Worm (Caenorhabditis elegans) whole organism, L4 larva: ENCODE data around the gene E02H1.1.

Experiments
- F49E8.2 ChIP-seq: sonication (generic microtip); optimal IDR thresholded peaks from 2 replicates; lab custom pipeline; 2016; ENCODE audit warnings: missing compliant biosample characterization, mild to moderate bottlenecking, missing genetic modification characterization, borderline replicate concordance
- R02D3.7 ChIP-seq: fragments of 150-350 bp; sonication (generic microtip); optimal IDR thresholded peaks from 3 replicates; lab custom pipeline; 2014; ENCODE audit warnings: missing biosample characterization, missing genetic modification characterization
- T26A8.4 ChIP-seq: fragments of 200-800 bp; sonication (Bioruptor generic); IDR thresholded peaks from 2 replicates; pipeline ENCODE4 v1.3.6; 2022; ENCODE audit warnings: missing genetic modification characterization, missing compliant biosample characterization
- Y75B8A.6 ChIP-seq: fragments of 200-800 bp; sonication (Bioruptor generic); IDR thresholded peaks from 2 replicates; pipeline ENCODE4 v1.3.6; 2022; ENCODE audit warnings: missing genetic modification reagents, missing genetic modification characterization, missing compliant biosample characterization
- ZK546.5 ChIP-seq, 2 experiments: sonication (generic microtip); optimal IDR thresholded peaks; 2 replicates each; lab custom pipeline; 2017; ENCODE audit warnings: missing biosample characterization in 2 of 2, missing genetic modification characterization in 2 of 2
- aly-2 ChIP-seq: sonication (generic microtip); optimal IDR thresholded peaks from 2 replicates; lab custom pipeline; 2018; ENCODE audit warnings: missing biosample characterization, missing genetic modification characterization
- ama-1 ChIP-seq: fragments of 150-350 bp; optimal IDR thresholded peaks from 2 replicates; lab custom pipeline; 2014; ENCODE audit warnings: inconsistent platforms, mixed read lengths
- arid-1 ChIP-seq: fragments of 200-800 bp; sonication (Bioruptor generic); conservative IDR thresholded peaks from 2 replicates; pipeline ENCODE4 v1.3.6; 2022; ENCODE audit warnings: missing genetic modification reagents, missing genetic modification characterization, missing compliant biosample characterization
- ceh-82 ChIP-seq: sonication (generic microtip); optimal IDR thresholded peaks from 2 replicates; lab custom pipeline; 2017; ENCODE audit warnings: missing biosample characterization, missing genetic modification characterization
- ctbp-1 ChIP-seq: fragments of 200-800 bp; sonication (Bioruptor generic); IDR thresholded peaks from 2 replicates; pipeline ENCODE4 v1.3.6; 2022; ENCODE audit warnings: missing genetic modification reagents, missing genetic modification characterization, missing compliant biosample characterization
- daf-16 ChIP-seq, 3 experiments: sonication (generic microtip); optimal IDR thresholded peaks; 2 replicates each; lab custom pipeline; 2016 to 2017; ENCODE audit warnings: missing genetic modification characterization in 3 of 3, missing genetic modification reagents in 3 of 3, mild to moderate bottlenecking in 2 of 3, missing compliant biosample characterization in 2 of 3, missing biosample characterization in 1 of 3, moderate library complexity in 1 of 3
- daf-19 ChIP-seq: fragments of 200-800 bp; sonication (Bioruptor generic); conservative IDR thresholded peaks from 2 replicates; pipeline ENCODE4 v1.3.6; 2022; ENCODE audit warnings: missing genetic modification characterization, missing compliant biosample characterization
- dmd-8 ChIP-seq: fragments of 200-800 bp; sonication (Bioruptor generic); IDR thresholded peaks from 2 replicates; pipeline ENCODE4 v1.3.6; 2022; ENCODE audit warnings: missing genetic modification characterization, missing compliant biosample characterization
- egl-27 ChIP-seq: sonication (generic microtip); optimal IDR thresholded peaks from 3 replicates; lab custom pipeline; 2017; ENCODE audit warnings: missing biosample characterization, missing genetic modification reagents, missing genetic modification characterization
- fos-1 ChIP-seq: fragments of 150-350 bp; optimal IDR thresholded peaks from 2 replicates; lab custom pipeline; 2014; ENCODE audit warnings: missing biosample characterization, missing genetic modification characterization
- hif-1 ChIP-seq, 2 experiments: sonication (generic microtip); optimal IDR thresholded peaks; 2 replicates each; lab custom pipeline; 2016 to 2017; ENCODE audit warnings: missing compliant biosample characterization in 2 of 2, missing genetic modification characterization in 2 of 2, missing genetic modification reagents in 2 of 2, missing genotype in 2 of 2, mild to moderate bottlenecking in 1 of 2
- jun-1 ChIP-seq: fragments of 150-350 bp; optimal IDR thresholded peaks from 2 replicates; lab custom pipeline; 2014; ENCODE audit warnings: missing biosample characterization, missing genetic modification reagents, missing genetic modification characterization
- madf-5 ChIP-seq, 2 experiments: fragments of 200-800 bp; sonication (Bioruptor generic); IDR thresholded peaks; 2 replicates each; pipeline ENCODE4 v1.3.6; 2022; ENCODE audit warnings: missing compliant biosample characterization in 2 of 2, missing genetic modification characterization in 2 of 2
- mdl-1 ChIP-seq, 2 experiments: fragments of 150-350 bp in 1 of 2; sonication (generic microtip) in 1 of 2; optimal IDR thresholded peaks; 2 replicates each; lab custom pipeline; 2014 to 2017; ENCODE audit warnings: missing biosample characterization in 2 of 2, missing genetic modification characterization in 2 of 2
- nhr-10 ChIP-seq: fragments of 150-350 bp; optimal IDR thresholded peaks from 2 replicates; lab custom pipeline; 2014; ENCODE audit warnings: missing biosample characterization, missing genetic modification characterization
- nhr-111 ChIP-seq: fragments of 200-800 bp; sonication (Bioruptor generic); optimal IDR thresholded peaks from 2 replicates; lab custom pipeline; 2018; ENCODE audit warnings: mild to moderate bottlenecking, missing genetic modification characterization, missing compliant biosample characterization
- nhr-237 ChIP-seq: sonication (generic microtip); optimal IDR thresholded peaks from 2 replicates; lab custom pipeline; 2017; ENCODE audit warnings: missing biosample characterization, missing genetic modification characterization
- nhr-25 ChIP-seq: sonication (generic microtip); optimal IDR thresholded peaks from 2 replicates; lab custom pipeline; 2017; ENCODE audit warnings: missing genetic modification characterization, mild to moderate bottlenecking, missing compliant biosample characterization, antibody characterized with exemption, moderate library complexity, borderline replicate concordance; ENCODE audit not compliant: insufficient read depth
- nhr-28 ChIP-seq: fragments of 150-350 bp; optimal IDR thresholded peaks from 2 replicates; lab custom pipeline; 2014; ENCODE audit warnings: missing biosample characterization, missing genetic modification characterization
- nhr-48 ChIP-seq: sonication (generic microtip); optimal IDR thresholded peaks from 2 replicates; lab custom pipeline; 2016; ENCODE audit warnings: mild to moderate bottlenecking, missing genetic modification characterization, missing compliant biosample characterization
- nhr-6 ChIP-seq: fragments of 150-350 bp; optimal IDR thresholded peaks from 2 replicates; lab custom pipeline; 2014; ENCODE audit warnings: missing biosample characterization, missing genetic modification characterization
- pha-4 ChIP-seq, 2 experiments: fragments of 150-350 bp in 1 of 2; fragments of 200-800 bp in 1 of 2; sonication (Bioruptor generic) in 1 of 2; IDR thresholded peaks in 1 of 2; optimal IDR thresholded peaks in 1 of 2; 2 replicates each; pipeline versions ENCODE4 v1.3.6 to Lab custom; 2014 to 2022; ENCODE audit warnings: missing genetic modification characterization in 2 of 2, missing genetic modification reagents in 2 of 2, missing biosample characterization in 1 of 2, missing compliant biosample characterization in 1 of 2
- php-3 ChIP-seq: fragments of 200-800 bp; sonication (Bioruptor generic); IDR thresholded peaks from 2 replicates; pipeline ENCODE4 v1.3.6; 2022; ENCODE audit warnings: missing genetic modification reagents, missing genetic modification characterization, missing compliant biosample characterization
- pqm-1 ChIP-seq: sonication (generic microtip); optimal IDR thresholded peaks from 2 replicates; lab custom pipeline; 2017; ENCODE audit warnings: missing biosample characterization, missing genetic modification characterization
- sdz-12 ChIP-seq: fragments of 200-800 bp; sonication (Bioruptor generic); optimal IDR thresholded peaks from 2 replicates; lab custom pipeline; 2018; ENCODE audit warnings: mild to moderate bottlenecking, missing genetic modification characterization, missing compliant biosample characterization
- snpc-4 ChIP-seq: fragments of 150-350 bp; optimal IDR thresholded peaks from 2 replicates; lab custom pipeline; 2014; ENCODE audit warnings: missing biosample characterization, missing genetic modification characterization
- spr-3 ChIP-seq: fragments of 200-800 bp; sonication (Bioruptor generic); optimal IDR thresholded peaks from 2 replicates; lab custom pipeline; 2018; ENCODE audit warnings: mild to moderate bottlenecking, missing genetic modification characterization, missing compliant biosample characterization
- unc-130 ChIP-seq: sonication (generic microtip); optimal IDR thresholded peaks from 2 replicates; lab custom pipeline; 2016; ENCODE audit warnings: missing genetic modification reagents, missing genetic modification characterization, missing compliant biosample characterization
- unc-39 ChIP-seq: sonication (generic microtip); optimal IDR thresholded peaks from 2 replicates; lab custom pipeline; 2017; ENCODE audit warnings: missing biosample characterization, missing genetic modification characterization
- unc-62 ChIP-seq, 3 experiments: fragments of 150-350 bp in 1 of 3; sonication (generic microtip); optimal IDR thresholded peaks in 2 of 3; peaks in 1 of 3; 1 replicate in 1 of 3; 2 replicates in 2 of 3; lab custom pipeline; 2014 to 2017; ENCODE audit warnings: missing biosample characterization in 3 of 3, missing genetic modification characterization in 3 of 3, missing genetic modification reagents in 3 of 3, missing genotype in 1 of 3
- vab-7 ChIP-seq: fragments of 200-800 bp; sonication (Bioruptor generic); IDR thresholded peaks from 2 replicates; pipeline ENCODE4 v1.3.6; 2022; ENCODE audit warnings: missing genetic modification reagents, missing genetic modification characterization, missing compliant biosample characterization
- zag-1 ChIP-seq: fragments of 150-350 bp; optimal IDR thresholded peaks from 2 replicates; lab custom pipeline; 2014; ENCODE audit warnings: missing biosample characterization, missing genetic modification characterization
- zfp-2 ChIP-seq: sonication (generic microtip); optimal IDR thresholded peaks from 2 replicates; lab custom pipeline; 2016; ENCODE audit warnings: mild to moderate bottlenecking, missing genetic modification characterization, missing compliant biosample characterization
- zfp-3 ChIP-seq: fragments of 200-800 bp; sonication (Bioruptor generic); conservative IDR thresholded peaks from 2 replicates; pipeline ENCODE4 v1.3.6; 2022; ENCODE audit warnings: missing genetic modification reagents, missing genetic modification characterization, missing compliant biosample characterization
- zip-2 ChIP-seq: fragments of 150-350 bp; optimal IDR thresholded peaks from 2 replicates; lab custom pipeline; 2014; ENCODE audit warnings: missing biosample characterization, missing genetic modification characterization

E02H1.1 gene

ce11 chrII:9591071-9591470 lies at the start of gene E02H1.1, which contains the start of gene tag-124 (continued):
- no peak for TF ChIP-seq ama-1 (lab: Kevin White, UChicago)
- TF ChIP-seq nhr-25: no peak
- TF ChIP-seq snpc-4: no peak
- peak; percentile 45 for TF ChIP-seq F49E8.2 (tag; lab: Kevin White, UChicago)
- TF ChIP-seq madf-5 (GFP tag; IDR thresholded peaks at IDR 0.05; lab: Robert Waterston, UW): no peak
- TF ChIP-seq daf-16 (GFP tag; optimal IDR thresholded peaks at IDR 0.05; lab: Kevin White, UChicago): peak in 1 of 2 experiments; percentile 11
- peak; percentile 23 for TF ChIP-seq daf-16 (tag; optimal IDR thresholded peaks at IDR 0.05; lab: Kevin White, UChicago)
- TF ChIP-seq arid-1 (GFP tag; lab: Robert Waterston, UW): no peak
- TF ChIP-seq unc-130 (GFP tag; lab: Kevin White, UChicago): peak; percentile 84
- TF ChIP-seq Y75B8A.6 (GFP tag; lab: Robert Waterston, UW): no peak
- no peak for TF ChIP-seq daf-19 (GFP tag; lab: Robert Waterston, UW)
- no peak for TF ChIP-seq sdz-12
- TF ChIP-seq hif-1 (tag; optimal IDR thresholded peaks at IDR 0.05; lab: Kevin White, UChicago): peak in 1 of 2 experiments; percentile 90
- TF ChIP-seq pha-4 (GFP tag; IDR thresholded peaks at IDR 0.05; lab: Robert Waterston, UW): 0 out of 2 replicates have a peak, but pooled peaks have one; percentile 9
- peak; percentile 49 for TF ChIP-seq pha-4 (tag; optimal IDR thresholded peaks at IDR 0.05; lab: Kevin White, UChicago)
- peak; percentile 19 for TF ChIP-seq nhr-6
- no peak for TF ChIP-seq nhr-10
- TF ChIP-seq zfp-3 (GFP tag; lab: Robert Waterston, UW): no peak
- no peak for TF ChIP-seq aly-2 (tag; lab: Kevin White, UChicago)
- TF ChIP-seq vab-7: no peak
- no peak for TF ChIP-seq unc-62 (GFP tag; optimal IDR thresholded peaks at IDR 0.05 in 1 of 2; lab: Kevin White, UChicago)
- no peak for TF ChIP-seq unc-62 (tag; optimal IDR thresholded peaks at IDR 0.05; lab: Kevin White, UChicago)
- no peak for TF ChIP-seq ZK546.5 (tag; optimal IDR thresholded peaks at IDR 0.05; lab: Kevin White, UChicago)
- TF ChIP-seq egl-27 (tag; lab: Kevin White, UChicago): no peak
- no peak for TF ChIP-seq nhr-111 (GFP tag; lab: Kevin White, UChicago)
- TF ChIP-seq jun-1 (tag; lab: Kevin White, UChicago): no peak
- TF ChIP-seq nhr-48: peak; percentile 33
- TF ChIP-seq zfp-2 (tag; lab: Kevin White, UChicago): no peak
- TF ChIP-seq mdl-1 (tag; optimal IDR thresholded peaks at IDR 0.05; lab: Kevin White, UChicago): no peak
- TF ChIP-seq ctbp-1 (GFP tag; lab: Robert Waterston, UW): 0 out of 2 replicates have a peak, but pooled peaks have one; percentile 31
- no peak for TF ChIP-seq ceh-82 (tag; lab: Kevin White, UChicago)
- peak; percentile 35 for TF ChIP-seq nhr-28 (tag; lab: Kevin White, UChicago)

- TF ChIP-seq nhr-237 (tag; lab: Kevin White, UChicago) (no peak), zfp-3 (GFP tag; lab: Robert Waterston, UW) (no peak), nhr-28 (tag; lab: Kevin White, UChicago) (no peak), ceh-82 (tag; lab: Kevin White, UChicago) (no peak), zfp-2 (tag; lab: Kevin White, UChicago) (no peak), zip-2 (no peak), T26A8.4 (GFP tag; lab: Robert Waterston, UW) (no peak), zag-1 (tag; lab: Kevin White, UChicago) (no peak), fos-1 (tag; lab: Kevin White, UChicago) (no peak), dmd-8 (GFP tag; lab: Robert Waterston, UW) (no peak), R02D3.7 (tag; lab: Kevin White, UChicago) (no peak), ZK546.5 (tag; optimal IDR thresholded peaks at IDR 0.05; lab: Kevin White, UChicago) (no peak), pqm-1 (tag; lab: Kevin White, UChicago) (no peak), aly-2 (tag; lab: Kevin White, UChicago) (no peak), vab-7 (no peak), php-3 (GFP tag; lab: Robert Waterston, UW) (no peak), unc-39 (tag; lab: Kevin White, UChicago) (no peak), spr-3 (no peak)
- TF ChIP-seq, all 104 proteins: peak for 0
These were observed 45.3 kb upstream of the E02H1.1 start, which contains the start of gene ZK1307.7 for ce11 chrII:9636300-9636699. Gene ZK1307.7 (plus strand): TSS chrII:9636600.
